Worm (Caenorhabditis elegans): Measurements from ENCODE around the gene rab-39.
A peak's percentile ranks its signal among the peaks of the same experiment; 100 is the strongest.

rab-39 gene

ce11 chrII:9319058-9319915 is 3.4 kb downstream of the rab-39 start, which contains the start of the genes csa-1 and wdfy-2:
Gene csa-1, minus strand, starts transcription at chrII:9319726.
Gene wdfy-2, plus strand, starts transcription at chrII:9319865.
- TF ChIP-seq flh-1 (GFP tag; optimal IDR thresholded peaks at IDR 0.05) (no peak), ceh-39 (tag; optimal IDR thresholded peaks at IDR 0.05) (no peak), drap-1 (GFP tag; optimal IDR thresholded peaks at IDR 0.05) (no peak), elt-3 (tag; optimal IDR thresholded peaks at IDR 0.05) (no peak)

- TF ChIP-seq flh-1 (GFP tag; optimal IDR thresholded peaks at IDR 0.05): no peak
- TF ChIP-seq unc-120 (tag; optimal IDR thresholded peaks at IDR 0.05; ENCODE audit: poor library complexity, severe bottlenecking): no peak
- TF ChIP-seq elt-1 (tag; optimal IDR thresholded peaks at IDR 0.05; ENCODE audit: borderline replicate concordance, insufficient read depth): no peak
- TF ChIP-seq sem-2 (GFP tag; optimal IDR thresholded peaks at IDR 0.05): no peak
- peak; percentile 72 for TF ChIP-seq zip-8 (tag; optimal IDR thresholded peaks at IDR 0.05)
- no peak for TF ChIP-seq hlh-1 (tag; optimal IDR thresholded peaks at IDR 0.05)
- no peak for TF ChIP-seq nhr-237 (tag; optimal IDR thresholded peaks at IDR 0.05)
- TF ChIP-seq cnd-1 (tag; optimal IDR thresholded peaks at IDR 0.05): peak; percentile 30
- TF ChIP-seq pha-4 (tag; optimal IDR thresholded peaks at IDR 0.05): peak; percentile 2
- no peak for TF ChIP-seq elt-3 (tag; optimal IDR thresholded peaks at IDR 0.05)
- TF ChIP-seq nhr-2 (tag; optimal IDR thresholded peaks at IDR 0.05): peak; percentile 93
- TF ChIP-seq mls-2 (tag; optimal IDR thresholded peaks at IDR 0.05): no peak
- peak; percentile 38 for TF ChIP-seq unc-39 (tag; optimal IDR thresholded peaks at IDR 0.05)
- no peak for TF ChIP-seq mab-5 (tag; optimal IDR thresholded peaks at IDR 0.05)
These were observed 5.9 kb downstream of the rab-39 start for ce11 chrII:9316801-9317200.

- TF ChIP-seq ces-1 (GFP tag; optimal IDR thresholded peaks at IDR 0.05): peak; percentile 57
- no peak for TF ChIP-seq lsy-2 (tag; optimal IDR thresholded peaks at IDR 0.05)
- TF ChIP-seq unc-62 (GFP tag; optimal IDR thresholded peaks at IDR 0.05): peak; percentile 91
These were observed 7.0 kb downstream of the rab-39 start for ce11 chrII:9315692-9316091.

- no peak for TF ChIP-seq unc-39 (tag; optimal IDR thresholded peaks at IDR 0.05)
- no peak for TF ChIP-seq snpc-4 (tag; optimal IDR thresholded peaks at IDR 0.05)
- no peak for TF ChIP-seq ceh-83 (GFP tag; optimal IDR thresholded peaks at IDR 0.05)
- TF ChIP-seq lsy-2 (tag; optimal IDR thresholded peaks at IDR 0.05): no peak
- no peak for TF ChIP-seq unc-120 (tag; optimal IDR thresholded peaks at IDR 0.05; ENCODE audit: poor library complexity, severe bottlenecking)
- no peak for TF ChIP-seq nhr-76 (tag; optimal IDR thresholded peaks at IDR 0.05)
- TF ChIP-seq mab-5 (tag; optimal IDR thresholded peaks at IDR 0.05): no peak
- no peak for TF ChIP-seq flh-1 (GFP tag; optimal IDR thresholded peaks at IDR 0.05)
- TF ChIP-seq ces-1 (GFP tag; optimal IDR thresholded peaks at IDR 0.05): no peak
- no peak for TF ChIP-seq bed-3 (GFP tag; optimal IDR thresholded peaks at IDR 0.05)
- no peak for TF ChIP-seq drap-1 (GFP tag; optimal IDR thresholded peaks at IDR 0.05)
- TF ChIP-seq ceh-39 (tag; optimal IDR thresholded peaks at IDR 0.05): no peak
- no peak for TF ChIP-seq mep-1 (tag; optimal IDR thresholded peaks at IDR 0.05)
- TF ChIP-seq mls-2 (tag; optimal IDR thresholded peaks at IDR 0.05): no peak
- no peak for TF ChIP-seq elt-1 (tag; optimal IDR thresholded peaks at IDR 0.05; ENCODE audit: borderline replicate concordance, insufficient read depth)
- TF ChIP-seq pha-4 (tag; optimal IDR thresholded peaks at IDR 0.05): no peak
- TF ChIP-seq elt-3 (tag; optimal IDR thresholded peaks at IDR 0.05): no peak
These were observed 8.0 kb downstream of the rab-39 start for ce11 chrII:9314733-9315132.

- TF ChIP-seq mls-2 (tag; optimal IDR thresholded peaks at IDR 0.05): peak; percentile 1
- peak; percentile 50 for TF ChIP-seq ces-1 (GFP tag; optimal IDR thresholded peaks at IDR 0.05)
- no peak for TF ChIP-seq lin-13 (tag; optimal IDR thresholded peaks at IDR 0.05)
These were observed 9.4 kb downstream of the rab-39 start for ce11 chrII:9313335-9313734.

ce11 chrII:9311702-9312101 is 11.0 kb downstream of the rab-39 start:
- TF ChIP-seq ces-1 (GFP tag; optimal IDR thresholded peaks at IDR 0.05) (peak; percentile 98), unc-62 (GFP tag; optimal IDR thresholded peaks at IDR 0.05) (peak; percentile 25), lin-13 (tag; optimal IDR thresholded peaks at IDR 0.05) (no peak)

ce11 chrII:9310794-9311193 is 11.9 kb downstream of the rab-39 start:
- TF ChIP-seq unc-62 (GFP tag; optimal IDR thresholded peaks at IDR 0.05): no peak
- no peak for TF ChIP-seq ceh-83 (GFP tag; optimal IDR thresholded peaks at IDR 0.05)
- TF ChIP-seq zip-8 (tag; optimal IDR thresholded peaks at IDR 0.05): no peak
- TF ChIP-seq ces-1 (GFP tag; optimal IDR thresholded peaks at IDR 0.05): peak; percentile 90
- no peak for TF ChIP-seq nhr-28 (tag; optimal IDR thresholded peaks at IDR 0.05)
- TF ChIP-seq flh-1 (GFP tag; optimal IDR thresholded peaks at IDR 0.05): no peak
